Worm (Caenorhabditis elegans): ENCODE data around the gene Y9C2UA.1.

- TF ChIP-seq snpc-4 (tag; optimal IDR thresholded peaks at IDR 0.05): no peak
- no peak for TF ChIP-seq mep-1 (tag; optimal IDR thresholded peaks at IDR 0.05)
- TF ChIP-seq mls-2 (tag; optimal IDR thresholded peaks at IDR 0.05): no peak
- TF ChIP-seq lin-13 (tag; optimal IDR thresholded peaks at IDR 0.05): no peak
- TF ChIP-seq pha-4 (tag; optimal IDR thresholded peaks at IDR 0.05): no peak
- no peak for TF ChIP-seq nhr-12 (tag; optimal IDR thresholded peaks at IDR 0.05)
- TF ChIP-seq ztf-11 (tag; optimal IDR thresholded peaks at IDR 0.05): no peak
- no peak for TF ChIP-seq lsy-2 (tag; optimal IDR thresholded peaks at IDR 0.05)
- no peak for TF ChIP-seq nhr-28 (tag; optimal IDR thresholded peaks at IDR 0.05)
- no peak for TF ChIP-seq unc-39 (tag; optimal IDR thresholded peaks at IDR 0.05)
- no peak for TF ChIP-seq blmp-1 (tag; optimal IDR thresholded peaks at IDR 0.05)
Observed at ce11 chrII:9098505-9098904, 40.9 kb upstream of the Y9C2UA.1 start, which contains the start of gene clh-5.
